Worm (Caenorhabditis elegans): Measurements from ENCODE around the gene grl-1.

Gene grl-1

DNA sequence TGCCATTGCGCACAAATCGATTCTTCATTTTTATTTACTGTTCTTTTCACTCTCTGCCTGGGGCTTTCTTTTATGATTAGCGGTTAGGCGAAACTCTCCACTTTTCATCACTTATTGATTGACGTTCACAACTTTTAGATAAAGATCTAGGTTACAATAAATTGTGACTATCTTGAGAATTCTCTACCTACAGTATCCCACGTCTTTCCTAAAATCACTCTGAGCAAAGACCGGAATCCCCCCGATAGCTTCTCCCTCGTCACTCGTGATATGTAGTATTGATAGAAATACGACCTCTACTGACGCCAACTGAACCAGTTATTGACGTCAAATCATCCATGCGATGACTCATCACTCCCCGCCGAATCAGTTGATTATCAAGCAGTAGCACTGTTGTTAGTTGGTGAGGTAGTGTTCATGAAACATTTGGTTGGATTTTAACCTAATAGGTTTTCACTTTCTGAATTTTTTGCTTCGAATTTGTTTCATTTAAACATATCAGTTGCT, 11.9 kb downstream of the grl-1 start, which contains the start of gene hir-1:
Gene hir-1, plus strand, starts transcription at position 405 of the 507 bp plus-strand sequence.
- no peak for TF ChIP-seq med-1 (GFP tag; optimal IDR thresholded peaks at IDR 0.05; ENCODE audit: insufficient read depth)
- TF ChIP-seq ref-1 (GFP tag; conservative IDR thresholded peaks at IDR 0.05) = no peak
- TF ChIP-seq klf-2 (GFP tag; conservative IDR thresholded peaks at IDR 0.05) = no peak
- TF ChIP-seq cog-1 (tag; optimal IDR thresholded peaks at IDR 0.05) = no peak
- no peak for TF ChIP-seq flt-1 (GFP tag; IDR thresholded peaks at IDR 0.05)
- TF ChIP-seq ztf-29 (GFP tag; IDR thresholded peaks at IDR 0.05) = no peak
- no peak for TF ChIP-seq T22C8.4 (GFP tag; IDR thresholded peaks at IDR 0.05)

DNA sequence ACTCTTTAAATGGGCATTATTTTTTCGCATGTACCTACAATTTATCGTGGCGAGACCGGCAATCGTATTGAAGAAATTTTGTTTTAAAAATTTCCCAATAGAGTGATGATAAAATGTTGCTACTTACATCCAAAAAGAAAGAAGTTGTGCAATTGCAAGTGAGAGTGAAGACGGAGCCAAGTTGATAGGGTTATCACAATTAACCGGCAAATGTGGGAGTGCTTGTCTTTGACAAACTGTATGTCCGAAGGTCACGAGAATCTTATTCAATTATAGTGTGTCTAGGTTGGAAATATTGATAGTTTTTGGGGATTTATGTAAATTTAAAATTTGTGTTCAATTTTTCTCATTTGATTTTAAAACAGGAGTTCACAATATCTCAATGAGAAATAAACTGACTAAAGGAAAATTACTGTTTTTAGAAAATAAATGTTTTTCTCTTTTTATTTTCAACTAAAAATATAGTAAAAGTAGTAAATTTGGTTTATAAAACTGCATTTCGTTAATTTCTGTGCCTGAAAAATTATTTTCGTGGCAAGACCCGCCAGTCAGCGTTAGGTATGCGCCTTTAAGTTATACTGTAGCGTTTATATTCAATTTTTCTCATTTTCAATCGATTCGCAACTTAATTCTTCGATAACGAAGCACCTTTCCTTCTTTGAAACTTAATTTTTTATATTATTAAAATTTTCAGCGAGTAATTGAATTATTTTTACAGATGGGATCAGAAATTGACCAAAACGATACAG, 19.9 kb downstream of the grl-1 start, which contains the start of the genes hpo-15 and mms-19:
Gene hpo-15, minus strand, starts transcription at position 201 of the 749 bp plus-strand sequence.
Gene mms-19, plus strand, starts transcription at position 719 of the 749 bp plus-strand sequence.
- TF ChIP-seq ztf-29 (GFP tag; IDR thresholded peaks at IDR 0.05) (no peak), tab-1 (GFP tag; IDR thresholded peaks at IDR 0.05) (no peak), T22C8.4 (GFP tag; IDR thresholded peaks at IDR 0.05) (no peak), cog-1 (tag; optimal IDR thresholded peaks at IDR 0.05) (no peak), klf-2 (GFP tag; conservative IDR thresholded peaks at IDR 0.05) (no peak), ref-1 (GFP tag; conservative IDR thresholded peaks at IDR 0.05) (no peak), med-1 (GFP tag; optimal IDR thresholded peaks at IDR 0.05; ENCODE audit: insufficient read depth) (no peak), flt-1 (GFP tag; IDR thresholded peaks at IDR 0.05) (no peak), ztf-23 (GFP tag; IDR thresholded peaks at IDR 0.05) (no peak)

DNA sequence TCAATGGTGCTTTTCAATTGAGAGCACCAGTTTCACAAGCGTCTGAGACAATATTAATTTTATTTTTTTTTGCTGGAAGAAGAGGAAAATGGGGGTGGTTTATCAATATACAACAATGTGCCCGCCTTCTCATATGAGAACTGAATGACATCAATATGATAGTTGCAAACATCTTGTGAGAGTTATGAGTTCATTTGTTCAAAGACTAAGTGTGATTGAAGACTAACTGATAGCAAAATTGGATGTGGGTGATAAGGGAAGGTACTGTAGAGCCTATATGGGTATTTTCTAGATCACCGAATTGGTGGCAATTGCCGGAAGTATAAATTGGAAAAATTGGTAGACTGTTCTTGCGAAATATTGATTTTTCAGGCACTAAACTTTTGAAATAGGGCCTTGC, 21.1 kb downstream of the grl-1 start:
- no peak for TF ChIP-seq med-1 (GFP tag; optimal IDR thresholded peaks at IDR 0.05; ENCODE audit: insufficient read depth)
- TF ChIP-seq klf-2 (GFP tag; conservative IDR thresholded peaks at IDR 0.05) = no peak
- no peak for TF ChIP-seq ztf-29 (GFP tag; IDR thresholded peaks at IDR 0.05)
- TF ChIP-seq T22C8.4 (GFP tag; IDR thresholded peaks at IDR 0.05) = no peak

DNA sequence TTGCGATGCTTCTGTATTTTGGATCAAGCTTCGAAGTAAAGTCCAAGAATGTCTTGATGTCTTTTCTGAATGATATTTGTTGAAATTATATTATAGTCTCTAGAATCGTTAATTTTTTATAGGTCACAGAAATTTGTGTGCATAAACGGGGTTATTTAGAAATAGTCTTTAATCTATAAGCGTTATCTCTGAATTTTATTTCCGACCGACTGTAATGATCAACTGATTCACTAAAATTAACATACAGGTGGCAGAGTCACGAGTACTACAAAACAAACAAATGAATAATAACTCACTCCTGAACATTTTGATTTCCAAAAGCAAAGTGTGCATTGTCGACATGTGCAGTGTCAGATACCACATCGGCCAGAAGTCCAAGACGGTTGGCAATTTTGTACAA, 21.9 kb downstream of the grl-1 start:
- no peak for TF ChIP-seq ztf-23 (GFP tag; IDR thresholded peaks at IDR 0.05)
- TF ChIP-seq T22C8.4 (GFP tag; IDR thresholded peaks at IDR 0.05) = no peak
- no peak for TF ChIP-seq klf-2 (GFP tag; conservative IDR thresholded peaks at IDR 0.05)
- no peak for TF ChIP-seq med-1 (GFP tag; optimal IDR thresholded peaks at IDR 0.05; ENCODE audit: insufficient read depth)
- no peak for TF ChIP-seq cog-1 (tag; optimal IDR thresholded peaks at IDR 0.05)
- TF ChIP-seq tab-1 (GFP tag; IDR thresholded peaks at IDR 0.05) = no peak
- no peak for TF ChIP-seq ref-1 (GFP tag; conservative IDR thresholded peaks at IDR 0.05)
- no peak for TF ChIP-seq flt-1 (GFP tag; IDR thresholded peaks at IDR 0.05)
- no peak for TF ChIP-seq ztf-29 (GFP tag; IDR thresholded peaks at IDR 0.05)

DNA sequence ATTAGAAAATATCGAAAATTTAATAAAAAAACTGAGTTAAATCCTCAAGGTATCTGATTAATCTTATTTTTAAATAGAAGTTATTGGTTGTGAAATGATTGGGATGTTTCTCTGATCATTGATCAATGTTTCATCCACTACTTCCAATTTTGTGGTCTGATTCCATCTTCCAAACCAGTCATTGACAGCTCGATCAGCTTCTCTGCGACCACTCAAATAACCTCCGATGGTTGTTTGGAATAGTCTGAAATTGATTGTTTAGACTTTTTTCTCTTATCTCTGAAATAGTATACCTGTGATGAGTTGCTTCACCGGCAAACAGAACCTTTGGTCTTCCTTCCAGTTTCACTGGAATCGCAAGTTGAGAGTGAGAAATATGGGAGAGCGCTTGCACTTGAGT, 23.7 kb downstream of the grl-1 start:
- no peak for TF ChIP-seq tab-1 (GFP tag; IDR thresholded peaks at IDR 0.05)
- no peak for TF ChIP-seq klf-2 (GFP tag; conservative IDR thresholded peaks at IDR 0.05)
- no peak for TF ChIP-seq flt-1 (GFP tag; IDR thresholded peaks at IDR 0.05)
- TF ChIP-seq cog-1 (tag; optimal IDR thresholded peaks at IDR 0.05) = no peak
- no peak for TF ChIP-seq T22C8.4 (GFP tag; IDR thresholded peaks at IDR 0.05)
- TF ChIP-seq med-1 (GFP tag; optimal IDR thresholded peaks at IDR 0.05; ENCODE audit: insufficient read depth) = no peak
- TF ChIP-seq ztf-23 (GFP tag; IDR thresholded peaks at IDR 0.05) = no peak
- TF ChIP-seq ref-1 (GFP tag; conservative IDR thresholded peaks at IDR 0.05) = no peak
- TF ChIP-seq ztf-29 (GFP tag; IDR thresholded peaks at IDR 0.05) = no peak

DNA sequence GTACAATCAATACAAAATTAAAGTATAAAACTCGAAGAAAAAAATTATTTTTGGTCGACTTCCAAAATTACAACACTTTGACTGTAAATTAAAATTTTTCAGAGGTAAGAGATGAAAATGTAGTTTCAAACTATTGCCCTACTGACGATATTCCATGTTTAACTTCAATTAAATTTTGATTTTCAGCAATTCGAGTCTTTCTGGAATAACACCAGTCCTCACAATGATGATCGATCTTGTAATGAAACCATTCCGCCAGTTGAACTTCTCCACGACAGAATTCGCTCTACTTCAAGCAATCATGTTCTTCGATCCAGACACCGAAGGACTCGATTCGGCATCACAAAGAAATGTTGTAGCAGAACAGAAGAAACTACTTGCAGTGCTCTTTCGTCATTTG, 24.5 kb downstream of the grl-1 start:
- TF ChIP-seq ztf-29 (GFP tag; IDR thresholded peaks at IDR 0.05) (no peak), T22C8.4 (GFP tag; IDR thresholded peaks at IDR 0.05) (no peak), ref-1 (GFP tag; conservative IDR thresholded peaks at IDR 0.05) (no peak), cog-1 (tag; optimal IDR thresholded peaks at IDR 0.05) (no peak), med-1 (GFP tag; optimal IDR thresholded peaks at IDR 0.05; ENCODE audit: insufficient read depth) (no peak), klf-2 (GFP tag; conservative IDR thresholded peaks at IDR 0.05) (no peak), flt-1 (GFP tag; IDR thresholded peaks at IDR 0.05) (no peak), tab-1 (GFP tag; IDR thresholded peaks at IDR 0.05) (no peak), ztf-23 (GFP tag; IDR thresholded peaks at IDR 0.05) (no peak)

DNA sequence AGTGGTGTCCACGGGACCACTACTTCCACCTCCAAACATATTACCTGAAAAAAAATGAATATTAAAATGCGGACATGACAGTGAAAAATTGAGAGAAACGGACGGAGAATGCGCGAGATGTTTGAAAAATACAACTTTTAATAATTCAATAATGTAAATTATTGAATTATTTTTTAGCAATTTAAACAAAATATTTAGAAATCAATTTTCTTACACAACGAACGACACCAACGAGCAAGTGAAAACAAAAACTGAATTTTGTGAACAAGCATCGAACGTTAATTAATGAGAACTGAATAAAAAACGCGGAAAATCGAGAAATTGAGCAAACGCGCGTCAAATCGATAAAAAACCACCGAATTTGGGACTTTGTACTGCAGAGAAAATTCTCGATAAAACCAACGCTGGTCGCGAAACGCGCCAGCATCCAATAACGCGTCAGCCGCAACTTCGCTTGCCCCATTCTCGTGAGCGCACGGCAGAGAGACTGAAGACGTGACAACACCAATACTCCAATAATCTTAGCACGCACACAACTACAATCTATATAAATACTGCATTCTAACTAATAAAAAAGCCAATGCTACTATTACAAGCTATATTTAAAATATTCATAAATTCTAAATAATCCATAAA, 28.7 kb downstream of the grl-1 start, which contains the start of the genes dnj-19 and nhr-47:
Gene dnj-19, minus strand, starts transcription at position 51 of the 636 bp plus-strand sequence.
Gene nhr-47, plus strand, starts transcription at position 447 of the 636 bp plus-strand sequence.
- TF ChIP-seq cog-1 (tag; optimal IDR thresholded peaks at IDR 0.05) = peak; percentile 56
- peak; percentile 70 for TF ChIP-seq tab-1 (GFP tag; IDR thresholded peaks at IDR 0.05)
- TF ChIP-seq med-1 (GFP tag; optimal IDR thresholded peaks at IDR 0.05; ENCODE audit: insufficient read depth) = peak; percentile 35
- TF ChIP-seq ztf-23 (GFP tag; IDR thresholded peaks at IDR 0.05) = peak; percentile 71; the same call in 1 of the 2 replicates
- no peak for TF ChIP-seq ref-1 (GFP tag; conservative IDR thresholded peaks at IDR 0.05)
- TF ChIP-seq T22C8.4 (GFP tag; IDR thresholded peaks at IDR 0.05) = 0 out of 2 replicates have a peak, but pooled peaks have one; percentile 39
- TF ChIP-seq ztf-29 (GFP tag; IDR thresholded peaks at IDR 0.05) = no peak
- TF ChIP-seq flt-1 (GFP tag; IDR thresholded peaks at IDR 0.05) = peak; percentile 75; the same call in 1 of the 2 replicates
- TF ChIP-seq klf-2 (GFP tag; conservative IDR thresholded peaks at IDR 0.05) = no peak

DNA sequence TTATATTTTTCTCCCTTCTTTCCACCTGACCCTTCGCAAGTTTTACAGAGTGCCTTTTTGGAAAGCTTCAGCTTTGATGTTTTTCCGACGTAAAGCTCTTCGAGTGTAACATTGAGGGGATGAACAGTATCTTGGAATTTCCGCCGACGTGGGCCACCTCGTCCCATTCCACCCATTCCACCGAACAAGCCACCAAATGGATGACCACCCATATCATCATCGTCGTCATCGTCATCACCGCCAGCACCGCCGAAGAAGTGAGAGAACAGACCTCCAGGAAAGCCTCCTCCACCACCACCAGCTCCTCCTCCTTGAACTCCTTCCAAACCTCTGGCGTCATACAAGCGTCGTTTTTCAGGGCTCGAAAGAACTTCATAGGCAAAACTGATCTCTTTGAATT, 29.4 kb downstream of the grl-1 start:
- no peak for TF ChIP-seq med-1 (GFP tag; optimal IDR thresholded peaks at IDR 0.05; ENCODE audit: insufficient read depth)
- no peak for TF ChIP-seq klf-2 (GFP tag; conservative IDR thresholded peaks at IDR 0.05)
- no peak for TF ChIP-seq cog-1 (tag; optimal IDR thresholded peaks at IDR 0.05)
- TF ChIP-seq ztf-29 (GFP tag; IDR thresholded peaks at IDR 0.05) = no peak
- TF ChIP-seq tab-1 (GFP tag; IDR thresholded peaks at IDR 0.05) = no peak
- TF ChIP-seq flt-1 (GFP tag; IDR thresholded peaks at IDR 0.05) = no peak
- no peak for TF ChIP-seq ztf-23 (GFP tag; IDR thresholded peaks at IDR 0.05)
- TF ChIP-seq ref-1 (GFP tag; conservative IDR thresholded peaks at IDR 0.05) = no peak
- TF ChIP-seq T22C8.4 (GFP tag; IDR thresholded peaks at IDR 0.05) = no peak

DNA sequence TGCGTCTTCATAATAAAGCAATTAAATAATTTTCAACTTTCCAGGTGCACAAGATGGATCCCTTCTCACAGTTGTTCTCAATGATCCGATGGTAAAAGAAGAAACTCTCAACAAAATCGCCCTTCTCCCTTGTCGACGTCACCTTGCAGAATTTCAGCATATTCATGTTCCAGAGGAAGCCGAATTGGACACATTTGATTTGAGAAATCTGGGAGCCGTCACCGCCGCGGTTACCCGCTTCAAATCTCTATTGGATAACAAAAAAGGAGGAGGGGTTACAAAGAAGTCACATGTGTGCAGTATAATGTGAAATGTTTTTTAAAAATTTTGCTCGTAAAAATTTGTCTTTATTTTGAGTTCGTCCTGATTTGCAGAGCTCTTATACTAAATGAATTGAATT, 31.0 kb downstream of the grl-1 start:
- no peak for TF ChIP-seq tab-1 (GFP tag; IDR thresholded peaks at IDR 0.05)
- TF ChIP-seq ztf-23 (GFP tag; IDR thresholded peaks at IDR 0.05) = no peak
- no peak for TF ChIP-seq T22C8.4 (GFP tag; IDR thresholded peaks at IDR 0.05)
- no peak for TF ChIP-seq flt-1 (GFP tag; IDR thresholded peaks at IDR 0.05)
- TF ChIP-seq ztf-29 (GFP tag; IDR thresholded peaks at IDR 0.05) = no peak
- no peak for TF ChIP-seq cog-1 (tag; optimal IDR thresholded peaks at IDR 0.05)
